Fruit fly (Drosophila melanogaster) whole organism, embryonic: ENCODE results near the gene Drsl1.

Experiments used
- Abd-B ChIP-seq: fragments of 200-800 bp; sonication (Bioruptor generic); optimal IDR thresholded peaks from 2 replicates; lab custom pipeline; 2018; ENCODE audit warnings: missing biosample characterization, mild to moderate bottlenecking, missing genetic modification characterization, moderate library complexity
- Adf1 ChIP-seq: fragments of 200-800 bp; sonication (Bioruptor generic); IDR thresholded peaks from 2 replicates; pipeline ENCODE4 v1.3.6; 2022; ENCODE audit warnings: missing biosample characterization, missing genetic modification characterization
- B-H2 ChIP-seq: fragments of 200-800 bp; sonication (Bioruptor generic); optimal IDR thresholded peaks from 2 replicates; lab custom pipeline; 2018; ENCODE audit warnings: missing biosample characterization, mild to moderate bottlenecking, missing genetic modification characterization
- BEAF-32 ChIP-seq: fragments of 200-800 bp; sonication (Bioruptor generic); optimal IDR thresholded peaks from 3 replicates; lab custom pipeline; 2017; ENCODE audit warnings: missing biosample characterization, missing genetic modification characterization, mild to moderate bottlenecking, moderate library complexity, missing genetic modification reagents
- CG10267 ChIP-seq: fragments of 200-800 bp; sonication (Bioruptor generic); optimal IDR thresholded peaks from 2 replicates; lab custom pipeline; 2018; ENCODE audit warnings: missing biosample characterization, mild to moderate bottlenecking, missing genetic modification characterization, moderate library complexity
- CG10321 ChIP-seq: fragments of 200-800 bp; sonication (Bioruptor generic); IDR thresholded peaks from 2 replicates; pipeline ENCODE4 v1.3.6; 2022; ENCODE audit warnings: missing biosample characterization, missing genetic modification characterization
- CG10366 ChIP-seq: fragments of 200-800 bp; sonication (Bioruptor generic); IDR thresholded peaks from 2 replicates; pipeline ENCODE4 v1.3.6; 2022; ENCODE audit warnings: missing biosample characterization, missing genetic modification characterization
- CG10979 ChIP-seq: fragments of 200-800 bp; sonication (Bioruptor generic); optimal IDR thresholded peaks from 2 replicates; lab custom pipeline; 2018; ENCODE audit warnings: missing biosample characterization, mild to moderate bottlenecking, missing genetic modification characterization, moderate library complexity
- CG11085 ChIP-seq: fragments of 200-800 bp; sonication (Bioruptor generic); IDR thresholded peaks from 2 replicates; pipeline ENCODE4 v1.3.6; 2022; ENCODE audit warnings: missing biosample characterization, missing genetic modification characterization
- CG12659 ChIP-seq: fragments of 200-800 bp; sonication (Bioruptor generic); optimal IDR thresholded peaks from 3 replicates; lab custom pipeline; 2017; ENCODE audit warnings: mild to moderate bottlenecking, missing biosample characterization, missing genetic modification reagents, missing genetic modification characterization
- CG14441 ChIP-seq: fragments of 200-800 bp; sonication (Bioruptor generic); IDR thresholded peaks from 2 replicates; pipeline ENCODE4 v1.3.6; 2022; ENCODE audit warnings: missing biosample characterization, missing genetic modification characterization
- CG15479 ChIP-seq: fragments of 200-800 bp; sonication (Bioruptor generic); optimal IDR thresholded peaks from 3 replicates; lab custom pipeline; 2019; ENCODE audit warnings: missing biosample characterization, mild to moderate bottlenecking, missing genetic modification characterization, moderate library complexity
- CG17829 ChIP-seq: fragments of 200-800 bp; optimal IDR thresholded peaks from 2 replicates; lab custom pipeline; 2019; ENCODE audit warnings: missing biosample characterization, mild to moderate bottlenecking, missing genetic modification characterization, moderate library complexity
- CG4404 ChIP-seq: fragments of 200-800 bp; sonication (Bioruptor generic); IDR thresholded peaks from 2 replicates; pipeline ENCODE4 v1.3.6; 2022; ENCODE audit warnings: missing biosample characterization, missing genetic modification characterization
- CG4730 ChIP-seq: fragments of 200-800 bp; sonication (Bioruptor generic); IDR thresholded peaks from 2 replicates; pipeline ENCODE4 v1.3.6; 2022; ENCODE audit warnings: missing biosample characterization, missing genetic modification characterization
- CG5953 ChIP-seq: fragments of 200-800 bp; sonication (Bioruptor generic); IDR thresholded peaks from 2 replicates; pipeline ENCODE4 v1.3.6; 2022; ENCODE audit warnings: missing biosample characterization, missing genetic modification characterization
- CG7786 ChIP-seq: fragments of 200-800 bp; sonication (Bioruptor generic); optimal IDR thresholded peaks from 2 replicates; lab custom pipeline; 2016; ENCODE audit warnings: missing biosample characterization, missing genetic modification characterization
- CG8089 ChIP-seq: fragments of 200-800 bp; sonication (Bioruptor generic); optimal IDR thresholded peaks from 3 replicates; lab custom pipeline; 2016; ENCODE audit warnings: missing biosample characterization, missing genetic modification characterization
- CG9215 ChIP-seq: fragments of 200-800 bp; sonication (Bioruptor generic); IDR thresholded peaks from 2 replicates; pipeline ENCODE4 v1.3.6; 2022; ENCODE audit warnings: missing biosample characterization, missing genetic modification characterization
- CHES-1-like ChIP-seq: fragments of 200-800 bp; sonication (Bioruptor generic); optimal IDR thresholded peaks from 2 replicates; lab custom pipeline; 2016; ENCODE audit warnings: missing biosample characterization, missing genetic modification characterization
- CTCF ChIP-seq: fragments of 200-800 bp; sonication (Bioruptor generic); optimal IDR thresholded peaks from 2 replicates; lab custom pipeline; 2017; ENCODE audit warnings: missing biosample characterization, mild to moderate bottlenecking, missing genetic modification characterization, moderate library complexity
- D19B ChIP-seq: fragments of 200-800 bp; sonication (Bioruptor generic); optimal IDR thresholded peaks from 2 replicates; lab custom pipeline; 2017; ENCODE audit warnings: missing biosample characterization, mild to moderate bottlenecking, missing genetic modification characterization
- Dfd ChIP-seq, 2 experiments: fragments of >200 bp; optimal IDR thresholded peaks; 2 replicates each; lab custom pipeline; 2017; ENCODE audit warnings: missing biosample characterization in 2 of 2, missing genetic modification characterization in 2 of 2
- Drgx ChIP-seq: fragments of 200-800 bp; sonication (Bioruptor generic); IDR thresholded peaks from 2 replicates; pipeline ENCODE4 v1.3.6; 2022; ENCODE audit warnings: missing biosample characterization, missing genetic modification characterization
- H15 ChIP-seq: fragments of 200-800 bp; sonication (Bioruptor generic); IDR thresholded peaks from 3 replicates; pipeline ENCODE4 v1.3.6; 2022; ENCODE audit warnings: missing biosample characterization, missing genetic modification characterization
- HLH4C ChIP-seq: fragments of 200-800 bp; sonication (Bioruptor generic); IDR thresholded peaks from 3 replicates; pipeline ENCODE4 v1.3.6; 2022; ENCODE audit warnings: missing biosample characterization, missing genetic modification characterization; ENCODE audit not compliant: partially characterized antibody
- Lhr ChIP-seq: fragments of 200-800 bp; sonication (Bioruptor generic); optimal IDR thresholded peaks from 3 replicates; lab custom pipeline; 2017; ENCODE audit warnings: mild to moderate bottlenecking, missing biosample characterization, missing genetic modification reagents, missing genetic modification characterization
- MBD-R2 ChIP-seq: fragments of 200-800 bp; sonication (Bioruptor generic); IDR thresholded peaks from 2 replicates; pipeline ENCODE4 v1.3.6; 2022; ENCODE audit warnings: missing biosample characterization, missing genetic modification characterization
- NK7.1 ChIP-seq: fragments of 200-800 bp; sonication (Bioruptor generic); optimal IDR thresholded peaks from 3 replicates; lab custom pipeline; 2016; ENCODE audit warnings: missing biosample characterization, missing genetic modification characterization
- Oli ChIP-seq: fragments of 200-800 bp; sonication (Bioruptor generic); optimal IDR thresholded peaks from 2 replicates; lab custom pipeline; 2018; ENCODE audit warnings: missing biosample characterization, mild to moderate bottlenecking, missing genetic modification characterization, moderate library complexity
- Rfx ChIP-seq: fragments of 200-800 bp; sonication (Bioruptor generic); IDR thresholded peaks from 2 replicates; pipeline ENCODE4 v1.3.6; 2022; ENCODE audit warnings: missing biosample characterization, missing genetic modification characterization
- Six4 ChIP-seq: fragments of 200-800 bp; sonication (Bioruptor generic); optimal IDR thresholded peaks from 2 replicates; lab custom pipeline; 2016; ENCODE audit warnings: missing biosample characterization, missing genetic modification characterization
- chn ChIP-seq: fragments of 200-800 bp; sonication (Bioruptor generic); optimal IDR thresholded peaks from 2 replicates; lab custom pipeline; 2016; ENCODE audit warnings: missing biosample characterization, missing genetic modification characterization
- crc ChIP-seq: fragments of 200-800 bp; sonication (Bioruptor generic); optimal IDR thresholded peaks from 2 replicates; lab custom pipeline; 2016; ENCODE audit warnings: missing biosample characterization, missing genetic modification characterization
- croc ChIP-seq: fragments of 200-800 bp; sonication (Bioruptor generic); conservative IDR thresholded peaks from 3 replicates; pipeline ENCODE4 v1.3.6; 2022; ENCODE audit warnings: missing biosample characterization, missing genetic modification characterization
- cwo ChIP-seq: fragments of 200-800 bp; sonication (Bioruptor generic); optimal IDR thresholded peaks from 3 replicates; lab custom pipeline; 2017; ENCODE audit warnings: missing biosample characterization, missing genetic modification characterization, mild to moderate bottlenecking, moderate library complexity, missing genetic modification reagents
- dmrt99B ChIP-seq: fragments of 200-800 bp; sonication (Bioruptor generic); optimal IDR thresholded peaks from 2 replicates; lab custom pipeline; 2018; ENCODE audit warnings: missing biosample characterization, mild to moderate bottlenecking, missing genetic modification characterization, moderate library complexity
- eve ChIP-seq, 2 experiments: fragments of >200 bp; optimal IDR thresholded peaks; 2 replicates each; lab custom pipeline; 2017; ENCODE audit warnings: missing biosample characterization in 2 of 2, missing genetic modification characterization in 2 of 2
- fru ChIP-seq: fragments of >200 bp; optimal IDR thresholded peaks from 2 replicates; lab custom pipeline; 2017
- gcm2 ChIP-seq: fragments of 200-800 bp; sonication (Bioruptor generic); optimal IDR thresholded peaks from 2 replicates; lab custom pipeline; 2016; ENCODE audit warnings: missing biosample characterization, missing genetic modification characterization
- gfzf ChIP-seq: fragments of 200-800 bp; sonication (Bioruptor generic); optimal IDR thresholded peaks from 2 replicates; lab custom pipeline; 2016; ENCODE audit warnings: missing biosample characterization, mild to moderate bottlenecking, missing genetic modification characterization, moderate library complexity
- gt ChIP-seq: fragments of 200-800 bp; sonication (Bioruptor generic); IDR thresholded peaks from 2 replicates; pipeline ENCODE4 v1.3.6; 2022; ENCODE audit warnings: missing biosample characterization, missing genetic modification characterization
- ham ChIP-seq: fragments of 200-800 bp; sonication (Bioruptor generic); IDR thresholded peaks from 2 replicates; pipeline ENCODE4 v1.3.6; 2022; ENCODE audit warnings: missing biosample characterization, missing genetic modification characterization
- hkb ChIP-seq, 2 experiments: fragments of 200-800 bp in 1 of 2; fragments of >200 bp in 1 of 2; sonication (Bioruptor generic) in 1 of 2; IDR thresholded peaks in 1 of 2; optimal IDR thresholded peaks in 1 of 2; 2 replicates each; pipeline versions ENCODE4 v1.3.6 to Lab custom; 2017 to 2022; ENCODE audit warnings: missing biosample characterization in 1 of 2, missing genetic modification characterization in 1 of 2
- mirr ChIP-seq: fragments of 200-800 bp; sonication (Bioruptor generic); optimal IDR thresholded peaks from 3 replicates; lab custom pipeline; 2018; ENCODE audit warnings: missing biosample characterization, mild to moderate bottlenecking, missing genetic modification characterization
- nerfin-1 ChIP-seq: fragments of 200-800 bp; sonication (Bioruptor generic); optimal IDR thresholded peaks from 3 replicates; lab custom pipeline; 2019; ENCODE audit warnings: missing biosample characterization, mild to moderate bottlenecking, missing genetic modification characterization, moderate library complexity
- prd ChIP-seq, 3 experiments: fragments of >200 bp in 2 of 3; fragments of 200-800 bp in 1 of 3; sonication (Bioruptor generic) in 1 of 3; optimal IDR thresholded peaks in 2 of 3; IDR thresholded peaks in 1 of 3; 2 replicates in 2 of 3; 3 replicates in 1 of 3; pipeline versions ENCODE4 v1.3.6 to Lab custom; 2017 to 2022; ENCODE audit warnings: missing biosample characterization in 1 of 3, missing genetic modification characterization in 1 of 3
- zen ChIP-seq: fragments of 200-800 bp; sonication (Bioruptor generic); optimal IDR thresholded peaks from 3 replicates; lab custom pipeline; 2018; ENCODE audit warnings: missing biosample characterization, mild to moderate bottlenecking, missing genetic modification characterization, moderate library complexity
- zen2 ChIP-seq: fragments of 200-800 bp; sonication (Bioruptor generic); IDR thresholded peaks from 3 replicates; pipeline ENCODE4 v1.3.6; 2022; ENCODE audit warnings: missing biosample characterization, missing genetic modification characterization; ENCODE audit not compliant: partially characterized antibody
- zfh1 ChIP-seq: fragments of 200-800 bp; sonication (Bioruptor generic); IDR thresholded peaks from 3 replicates; pipeline ENCODE4 v1.3.6; 2022; ENCODE audit warnings: missing biosample characterization, missing genetic modification characterization

The Drsl1 gene

DNA sequence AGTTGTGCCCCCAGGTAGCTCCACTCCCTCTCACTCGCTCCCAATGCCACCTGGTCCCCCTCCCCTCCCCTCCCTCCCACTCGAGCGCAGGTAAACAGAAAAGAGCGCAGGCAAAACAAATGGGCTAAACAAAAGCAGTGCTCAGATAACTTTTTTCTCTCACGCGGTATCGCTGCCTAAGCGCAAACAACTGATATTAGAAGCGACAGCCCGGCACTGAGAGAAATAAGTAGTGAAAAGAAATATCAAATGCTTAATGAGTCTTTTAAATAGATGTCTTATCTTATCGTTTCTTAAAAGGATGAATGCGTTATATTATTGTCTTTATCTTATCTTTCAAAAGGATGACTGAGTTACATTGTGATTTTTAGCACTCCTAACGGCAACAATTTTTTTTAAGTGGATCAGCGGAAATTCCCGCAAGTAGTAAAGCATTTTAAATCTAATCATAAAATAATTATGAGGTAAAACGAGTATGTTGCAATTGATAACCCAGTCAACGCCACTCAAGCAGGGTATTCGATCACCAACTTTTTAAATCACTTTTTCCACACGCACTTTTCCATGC, 34.3 kb downstream of the Drsl1 start (continued):
- TF ChIP-seq Lhr (GFP tag; lab: Kevin White, UChicago): peak; percentile 66
- peak; percentile 92 for TF ChIP-seq Rfx (GFP tag; lab: Robert Waterston, UW)
- TF ChIP-seq Drgx: peak; percentile 73
- TF ChIP-seq CG12659 (GFP tag; lab: Kevin White, UChicago): peak; percentile 94
- peak; percentile 60 for TF ChIP-seq CTCF
- peak; percentile 74 for TF ChIP-seq D19B (GFP tag; lab: Kevin White, UChicago)
- peak in 1 of 2 experiments; percentile 96 for TF ChIP-seq eve (GFP tag; optimal IDR thresholded peaks at IDR 0.05; lab: Kevin White, UChicago)
- TF ChIP-seq CG10267 (tag; lab: Kevin White, UChicago): peak; percentile 86
- TF ChIP-seq BEAF-32 (GFP tag; lab: Kevin White, UChicago): no peak
- TF ChIP-seq CG8089: peak; percentile 81
- TF ChIP-seq Adf1 (GFP tag; lab: Robert Waterston, UW): peak; percentile 77
- peak; percentile 90 for TF ChIP-seq NK7.1 (GFP tag; lab: Kevin White, UChicago)
- peak; percentile 41; the same call in 1 of the 2 replicates for TF ChIP-seq gt
- TF ChIP-seq hkb (optimal IDR thresholded peaks at IDR 0.05; lab: Kevin White, UChicago): no peak
- peak; percentile 96 for TF ChIP-seq hkb (GFP tag; IDR thresholded peaks at IDR 0.05; lab: Robert Waterston, UW)
- peak; percentile 83 for TF ChIP-seq CG5953
- peak; percentile 95 for TF ChIP-seq dmrt99B (tag; lab: Kevin White, UChicago)
- TF ChIP-seq zen (tag; lab: Kevin White, UChicago): peak; percentile 84
- peak; percentile 68 for TF ChIP-seq CG11085 (GFP tag; lab: Robert Waterston, UW)
- TF ChIP-seq MBD-R2: peak; percentile 64; the same call in 1 of the 2 replicates
- TF ChIP-seq CG15479 (GFP tag; lab: Kevin White, UChicago): peak; percentile 67
- TF ChIP-seq zfh1: peak; percentile 89
- peak; percentile 76 for TF ChIP-seq croc (GFP tag; lab: Robert Waterston, UW)
- peak; percentile 51 for TF ChIP-seq B-H2
- peak; percentile 88 for TF ChIP-seq CG4730 (GFP tag; lab: Robert Waterston, UW)
- TF ChIP-seq CG17829 (tag; lab: Kevin White, UChicago): peak; percentile 92
- TF ChIP-seq zen2: no peak
- peak; percentile 72 for TF ChIP-seq gcm2 (GFP tag; lab: Kevin White, UChicago)
- TF ChIP-seq prd (optimal IDR thresholded peaks at IDR 0.05; lab: Kevin White, UChicago): no peak
- TF ChIP-seq prd (GFP tag; IDR thresholded peaks at IDR 0.05; lab: Robert Waterston, UW): peak; percentile 91
- TF ChIP-seq HLH4C: no peak
- TF ChIP-seq CG7786 (GFP tag; lab: Kevin White, UChicago): peak; percentile 86
- no peak for TF ChIP-seq Dfd (GFP tag; optimal IDR thresholded peaks at IDR 0.05; lab: Kevin White, UChicago)
- peak; percentile 92 for TF ChIP-seq cwo (GFP tag; lab: Kevin White, UChicago)
- TF ChIP-seq chn (GFP tag; lab: Kevin White, UChicago): peak; percentile 80
- peak; percentile 81 for TF ChIP-seq mirr (GFP tag; lab: Kevin White, UChicago)
- no peak for TF ChIP-seq fru (lab: Kevin White, UChicago)
- TF ChIP-seq CG4404 (GFP tag; lab: Robert Waterston, UW): peak; percentile 59
- TF ChIP-seq Six4 (GFP tag; lab: Kevin White, UChicago): peak; percentile 89
- TF ChIP-seq CHES-1-like (GFP tag; lab: Kevin White, UChicago): peak; percentile 89
- TF ChIP-seq nerfin-1 (tag; lab: Kevin White, UChicago): peak; percentile 87
- TF ChIP-seq CG10321 (GFP tag; lab: Robert Waterston, UW): peak; percentile 72
- peak; percentile 92 for TF ChIP-seq CG10366 (GFP tag; lab: Robert Waterston, UW)
- no peak for TF ChIP-seq gfzf
- peak; percentile 69 for TF ChIP-seq CG9215 (GFP tag; lab: Robert Waterston, UW)
- peak; percentile 88 for TF ChIP-seq crc (GFP tag; lab: Kevin White, UChicago)
- TF ChIP-seq CG10979 (tag; lab: Kevin White, UChicago): peak; percentile 92
- TF ChIP-seq CG14441 (GFP tag; lab: Robert Waterston, UW): peak; percentile 93
- TF ChIP-seq H15 (GFP tag; lab: Robert Waterston, UW): peak; percentile 86
- TF ChIP-seq Oli (tag; lab: Kevin White, UChicago): peak; percentile 94
- TF ChIP-seq Abd-B (GFP tag; lab: Kevin White, UChicago): peak; percentile 85
- TF ChIP-seq ham: no peak
